Worm (Caenorhabditis elegans): ENCODE results near the gene C49C3.15.

- no peak for TF ChIP-seq him-1 (tag; optimal IDR thresholded peaks at IDR 0.05)
- TF ChIP-seq dao-5 (tag; optimal IDR thresholded peaks at IDR 0.05) = no peak
- TF ChIP-seq W03F9.2 (tag; optimal IDR thresholded peaks at IDR 0.05) = no peak
Measured at ce11 chrIV:17333542-17334281, at the start of gene C49C3.15.
